Fruit fly (Drosophila melanogaster) S2 (cell line): ENCODE measurements around the gene Ipk2.

Source experiments
- CG8478 ChIP-seq: fragments of >200 bp; optimal IDR thresholded peaks from 2 replicates; lab custom pipeline; 2018
- CTCF ChIP-seq, 2 experiments: fragments of >200 bp; optimal IDR thresholded peaks; 2 replicates each; lab custom pipeline; 2018

- TF ChIP-seq CG8478 (lab: Kevin White, UChicago): no peak
- no peak for TF ChIP-seq CTCF (optimal IDR thresholded peaks at IDR 0.05; lab: Kevin White, UChicago)
These were observed 43.8 kb downstream of the Ipk2 start for dm6 chr2L:530245-530644.
